Worm (Caenorhabditis elegans): Measurements from ENCODE around the gene skr-8.
"Not testable (repeated sequence)": the region's sequence is repeated elsewhere in the genome, so short reads cannot be mapped to it uniquely, and the experiment has no call there.

skr-8 gene

DNA sequence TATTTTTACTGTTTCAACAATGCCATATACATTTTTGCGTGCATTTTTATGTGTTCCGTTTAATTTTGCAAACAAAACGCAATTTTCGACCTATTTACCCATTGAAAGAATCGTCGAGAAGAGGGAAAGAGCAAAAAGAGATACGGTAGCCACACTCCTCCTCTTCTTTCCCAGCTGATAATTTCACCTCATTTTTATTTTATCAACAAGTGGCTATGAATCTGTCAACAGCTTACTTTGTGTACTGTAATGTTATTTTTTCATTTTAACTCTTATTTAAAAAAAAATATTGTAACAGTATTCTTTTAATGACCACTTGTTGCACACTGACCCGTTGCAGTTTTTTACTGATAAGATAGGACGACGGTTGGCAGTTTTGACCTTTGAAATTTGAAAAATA is 9.3 kb upstream of the skr-8 start:
- TF ChIP-seq dao-5 (tag; optimal IDR thresholded peaks at IDR 0.05) (no peak), W03F9.2 (tag; optimal IDR thresholded peaks at IDR 0.05) (no peak), him-1 (tag; optimal IDR thresholded peaks at IDR 0.05) (no peak)

DNA sequence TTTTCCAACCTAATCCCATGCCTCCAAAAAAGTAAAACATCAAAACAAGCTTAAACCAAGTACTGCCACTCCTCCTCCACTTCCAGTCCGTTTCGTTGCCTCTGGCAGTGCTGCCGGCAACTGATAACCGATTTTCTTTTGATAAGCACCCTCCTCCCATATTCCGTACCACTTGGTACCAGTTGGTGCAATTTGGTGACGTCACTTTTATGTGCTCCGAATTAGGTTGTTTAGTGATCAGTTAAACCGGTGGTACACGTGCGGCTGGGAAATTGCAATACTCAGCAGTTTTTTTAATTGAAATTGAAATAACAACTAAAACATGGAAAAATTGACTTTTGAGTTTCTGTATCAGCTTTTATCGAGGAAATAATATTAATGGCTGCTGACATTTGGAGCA is 8.5 kb upstream of the skr-8 start:
- no peak for TF ChIP-seq dao-5 (tag; optimal IDR thresholded peaks at IDR 0.05)
- TF ChIP-seq W03F9.2 (tag; optimal IDR thresholded peaks at IDR 0.05) = no peak
- no peak for TF ChIP-seq him-1 (tag; optimal IDR thresholded peaks at IDR 0.05)

DNA sequence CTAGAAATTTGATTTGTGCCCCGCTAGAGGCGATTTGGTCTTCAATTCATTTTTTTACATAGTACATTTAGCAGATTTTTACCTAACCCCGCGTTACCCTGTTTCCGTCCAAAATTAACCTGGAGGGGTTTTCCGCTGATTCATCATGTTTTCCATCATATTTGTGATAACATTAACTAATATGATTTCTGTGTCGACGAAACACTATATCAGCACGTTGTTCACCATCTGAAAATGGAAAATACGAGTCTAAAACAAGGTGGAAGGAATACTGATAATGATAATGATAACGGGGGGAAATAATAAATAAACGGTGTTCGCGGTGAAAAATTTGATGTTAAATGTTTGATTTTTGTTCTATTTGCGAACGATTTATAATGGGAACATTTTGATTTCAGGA is 6.1 kb upstream of the skr-8 start:
- TF ChIP-seq him-1 (tag; optimal IDR thresholded peaks at IDR 0.05) (no peak), W03F9.2 (tag; optimal IDR thresholded peaks at IDR 0.05) (no peak), dao-5 (tag; optimal IDR thresholded peaks at IDR 0.05) (no peak)

DNA sequence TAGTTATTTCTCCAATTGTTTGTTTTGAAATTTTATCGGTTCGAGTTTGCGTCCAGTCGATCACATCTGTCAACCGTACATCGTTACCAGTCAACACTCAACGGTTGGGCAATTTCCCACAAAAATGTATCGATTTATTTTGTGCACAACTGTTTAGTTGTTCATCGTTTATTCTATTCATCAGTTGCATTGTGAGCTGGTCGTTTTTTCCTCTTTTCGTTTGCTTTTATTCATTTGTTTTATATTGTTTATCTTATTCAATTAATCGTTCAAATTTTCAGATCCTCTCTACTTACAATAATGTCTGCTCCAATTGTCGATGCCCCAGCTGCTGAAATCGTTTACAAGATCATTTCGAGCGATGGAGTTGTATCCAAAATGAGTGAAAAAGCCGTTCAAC is 1.3 kb upstream of the skr-8 start, which contains the start of gene skr-12:
skr-12 (plus strand) TSS at position 301 of the 400 bp plus-strand sequence.
- no peak for TF ChIP-seq W03F9.2 (tag; optimal IDR thresholded peaks at IDR 0.05)
- TF ChIP-seq dao-5 (tag; optimal IDR thresholded peaks at IDR 0.05) = no peak
- no peak for TF ChIP-seq him-1 (tag; optimal IDR thresholded peaks at IDR 0.05)

DNA sequence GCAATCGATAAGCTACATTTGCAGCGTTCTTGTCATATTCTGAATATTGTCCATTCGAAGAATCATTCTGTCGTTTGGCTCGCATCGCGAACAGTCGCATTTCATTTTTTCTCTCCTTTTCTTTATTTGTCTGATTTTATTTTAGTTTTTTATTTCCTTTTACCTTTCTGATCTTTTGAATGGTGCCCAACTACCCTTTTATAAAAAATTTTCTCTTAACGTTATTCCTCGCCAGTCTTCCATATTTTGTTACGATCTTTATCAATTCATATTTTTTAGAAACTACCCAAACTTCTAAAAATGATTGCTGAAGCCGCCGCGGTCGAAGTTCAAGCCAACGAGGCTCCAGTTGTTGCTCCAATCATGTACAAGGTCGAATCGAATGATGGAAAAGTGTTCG is 2.4 kb downstream of the skr-8 start, which contains the start of gene skr-9:
skr-9 (plus strand) TSS at position 301 of the 400 bp plus-strand sequence.
- not testable (repeated sequence) for TF ChIP-seq him-1, W03F9.2, dao-5 (tag; optimal IDR thresholded peaks at IDR 0.05)

DNA sequence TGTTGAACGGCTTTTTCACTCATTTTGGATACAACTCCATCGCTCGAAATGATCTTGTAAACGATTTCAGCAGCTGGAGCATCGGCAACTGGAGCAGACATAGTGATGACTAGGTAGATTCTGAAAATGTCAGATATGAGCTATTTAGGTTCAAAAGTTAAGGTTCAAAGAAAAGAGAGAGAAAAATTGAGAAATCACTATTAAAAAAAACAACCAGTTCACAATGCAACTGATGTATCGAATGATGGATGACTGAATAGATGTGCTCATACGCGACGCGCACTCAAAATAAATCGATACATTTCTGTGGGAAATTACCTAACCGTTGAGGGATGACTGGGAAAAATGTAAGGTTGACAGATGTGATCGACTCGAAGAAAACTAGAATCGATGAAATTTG is 3.1 kb downstream of the skr-8 start, which contains the start of gene skr-13:
skr-13 (minus strand) TSS at position 101 of the 400 bp plus-strand sequence.
- no peak for TF ChIP-seq dao-5 (tag; optimal IDR thresholded peaks at IDR 0.05)
- no peak for TF ChIP-seq him-1 (tag; optimal IDR thresholded peaks at IDR 0.05)
- TF ChIP-seq W03F9.2 (tag; optimal IDR thresholded peaks at IDR 0.05) = no peak

DNA sequence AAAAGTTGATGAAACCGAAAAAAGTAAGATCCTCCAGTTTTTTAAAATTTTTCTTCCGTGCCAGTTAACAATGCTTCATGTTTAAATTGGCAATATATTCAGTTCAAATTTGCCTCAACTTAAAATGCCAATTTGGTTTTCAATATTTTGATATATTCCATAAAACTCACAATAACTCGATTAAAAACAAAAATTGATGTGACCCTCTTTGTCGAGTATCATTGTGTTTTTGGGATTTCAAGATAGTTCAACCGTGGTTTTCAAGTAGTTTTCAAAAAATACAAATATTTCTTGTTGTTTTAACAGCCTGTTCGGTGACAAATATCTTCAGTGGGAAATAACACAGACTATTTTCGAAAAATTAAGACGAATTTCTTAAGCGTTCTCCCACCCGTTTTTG is 12.6 kb downstream of the skr-8 start:
- TF ChIP-seq him-1 (tag; optimal IDR thresholded peaks at IDR 0.05) = no peak

DNA sequence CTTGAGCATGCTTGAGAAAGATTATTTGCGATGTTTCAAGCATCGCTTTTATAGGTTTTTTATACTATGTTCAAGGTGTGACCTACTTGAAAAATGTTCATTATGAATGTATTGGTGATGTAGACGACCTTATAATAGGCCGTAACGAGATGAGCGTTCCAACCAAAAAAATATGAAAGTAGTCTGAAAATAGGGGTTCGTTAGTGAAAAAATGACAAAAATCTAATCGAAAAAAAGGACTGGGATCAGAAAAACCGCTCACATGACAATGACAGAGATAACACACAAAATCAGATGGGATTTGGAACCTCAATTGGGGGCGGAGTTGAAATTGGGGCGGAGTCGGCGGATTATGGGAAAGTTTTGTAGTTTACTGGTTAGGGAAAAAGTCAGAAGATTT is 14.8 kb downstream of the skr-8 start, which contains the start of gene Y116A8C.40:
Y116A8C.40 (minus strand) TSS at position 101 of the 400 bp plus-strand sequence.
- TF ChIP-seq W03F9.2 (tag; optimal IDR thresholded peaks at IDR 0.05) = no peak
- no peak for TF ChIP-seq him-1 (tag; optimal IDR thresholded peaks at IDR 0.05)
- no peak for TF ChIP-seq dao-5 (tag; optimal IDR thresholded peaks at IDR 0.05)

DNA sequence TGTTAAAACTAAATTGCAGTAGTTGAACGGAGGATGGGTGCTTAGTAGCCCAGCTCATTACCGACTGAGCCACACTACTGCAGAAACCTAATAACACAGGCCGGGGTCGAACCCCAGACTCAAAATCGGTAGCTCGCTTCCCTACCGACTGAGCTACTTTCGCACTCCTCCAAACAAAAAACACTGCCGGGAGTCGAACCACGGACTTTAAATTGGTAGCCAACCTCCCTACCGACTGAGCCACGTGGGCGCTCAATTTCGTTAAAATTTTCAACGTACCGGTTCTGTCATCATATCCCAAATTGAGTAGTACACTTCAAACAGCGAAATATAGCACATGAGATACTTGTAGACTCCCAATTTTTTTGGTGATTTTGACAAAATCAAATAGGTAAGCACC is 15.2 kb downstream of the skr-8 start:
- no peak for TF ChIP-seq dao-5 (tag; optimal IDR thresholded peaks at IDR 0.05)
- no peak for TF ChIP-seq him-1 (tag; optimal IDR thresholded peaks at IDR 0.05)
- TF ChIP-seq W03F9.2 (tag; optimal IDR thresholded peaks at IDR 0.05) = no peak

DNA sequence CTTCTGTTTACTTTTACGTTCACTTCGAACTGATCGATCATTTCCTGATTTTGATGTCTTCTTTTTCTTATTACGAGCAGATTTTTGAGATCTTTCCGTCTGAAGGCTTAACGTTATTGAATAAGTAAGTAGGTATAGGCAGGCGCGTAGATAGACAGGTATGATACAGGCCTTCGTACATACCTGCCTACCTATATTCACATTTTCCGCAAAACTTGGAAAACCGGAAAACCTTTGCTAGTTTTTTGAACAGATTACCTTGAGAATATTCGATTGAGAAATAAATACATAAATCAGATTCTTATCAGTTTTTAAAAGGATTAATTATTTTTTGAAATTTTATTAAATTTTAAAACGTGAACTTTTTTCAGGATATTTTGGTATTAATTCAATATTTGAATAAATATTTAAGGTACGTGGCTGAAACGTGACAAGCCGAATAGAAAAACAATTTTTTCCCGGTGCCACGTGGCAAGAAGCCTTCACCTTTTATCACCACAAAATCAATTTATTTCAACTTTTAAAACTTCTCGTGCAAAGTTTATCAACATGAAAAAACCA is 34.5 kb downstream of the skr-8 start, which contains the start of the genes Y116A8C.37 and Y116A8C.38:
Y116A8C.37 (minus strand) TSS at position 101 of the 561 bp plus-strand sequence.
Y116A8C.38 (plus strand) TSS at position 511 of the 561 bp plus-strand sequence.
- TF ChIP-seq W03F9.2 (tag; optimal IDR thresholded peaks at IDR 0.05) (no peak), dao-5 (tag; optimal IDR thresholded peaks at IDR 0.05) (no peak), him-1 (tag; optimal IDR thresholded peaks at IDR 0.05) (no peak)

DNA sequence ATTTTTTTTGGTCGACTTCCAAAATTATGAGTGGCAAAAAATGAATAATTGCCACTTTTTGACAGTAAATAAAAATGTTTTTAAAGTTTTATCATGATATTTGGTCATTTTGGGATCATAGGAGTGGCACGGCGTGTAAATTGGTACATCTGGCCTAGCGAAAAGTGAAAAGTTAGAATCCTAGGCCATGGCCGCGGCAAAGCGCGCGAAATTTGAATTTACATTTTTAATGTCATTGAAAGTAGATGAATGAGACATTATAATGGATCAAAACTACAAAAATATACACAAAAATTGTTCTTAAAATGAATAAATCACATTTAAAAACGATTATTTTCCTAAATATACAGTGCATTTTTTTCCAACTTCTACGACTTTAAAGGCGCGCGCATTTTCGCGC is 39.1 kb downstream of the skr-8 start:
- TF ChIP-seq W03F9.2 (tag; optimal IDR thresholded peaks at IDR 0.05) (no peak), him-1 (tag; optimal IDR thresholded peaks at IDR 0.05) (no peak), dao-5 (tag; optimal IDR thresholded peaks at IDR 0.05) (no peak)

DNA sequence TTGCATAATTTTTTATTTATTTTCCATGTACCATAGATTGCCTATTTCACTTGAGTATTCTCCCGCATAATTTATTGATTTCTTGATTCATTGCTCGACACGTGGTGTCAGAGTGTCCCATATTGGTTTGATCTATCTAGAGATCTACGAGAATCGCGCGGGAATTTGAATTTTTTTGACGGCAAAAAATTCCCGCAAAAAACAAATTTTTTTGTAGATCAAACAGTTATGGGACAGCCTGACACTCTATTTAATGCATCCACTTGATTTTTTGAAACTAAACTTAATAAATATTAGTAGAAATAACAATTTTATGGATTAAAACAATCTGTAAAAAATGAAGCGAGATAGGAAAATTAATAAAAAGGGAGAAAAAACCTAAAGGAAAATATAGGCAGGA is 39.7 kb downstream of the skr-8 start:
- TF ChIP-seq dao-5 (tag; optimal IDR thresholded peaks at IDR 0.05) = no peak
- no peak for TF ChIP-seq him-1 (tag; optimal IDR thresholded peaks at IDR 0.05)
- no peak for TF ChIP-seq W03F9.2 (tag; optimal IDR thresholded peaks at IDR 0.05)

DNA sequence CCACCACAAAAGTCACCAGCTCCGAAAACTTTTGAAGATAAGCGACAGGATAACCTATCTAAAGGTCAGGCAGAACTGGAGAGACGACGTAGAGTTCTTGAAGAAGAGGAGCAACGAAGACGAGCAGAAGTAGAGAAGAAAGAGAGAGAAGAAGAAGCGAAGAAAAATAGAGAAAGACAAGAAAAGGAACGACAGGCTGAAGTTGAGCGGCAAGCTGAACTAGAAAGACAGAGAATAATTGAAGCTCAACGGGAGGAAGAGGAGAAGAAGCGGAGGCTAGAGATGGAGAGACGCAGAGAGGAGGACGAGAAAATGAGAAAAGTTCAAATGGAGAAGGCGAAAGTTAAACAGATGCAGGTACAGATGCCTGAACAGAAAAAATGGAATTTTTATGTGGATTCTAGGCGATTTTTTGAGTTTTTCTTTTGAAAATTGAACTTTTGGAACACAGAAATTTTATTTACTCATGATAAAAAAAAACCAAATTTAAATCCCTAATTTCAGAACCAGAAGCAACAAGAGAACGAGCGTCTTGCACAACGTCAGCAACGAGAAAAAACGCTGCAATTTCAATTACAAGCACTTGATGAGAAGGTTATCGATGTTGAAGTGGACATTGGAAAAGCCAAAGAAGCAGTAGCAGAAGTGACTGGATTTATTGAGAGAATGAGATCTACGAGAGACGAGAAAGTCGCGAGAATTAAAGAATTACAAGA is 44.4 kb downstream of the skr-8 start:
- TF ChIP-seq W03F9.2 (tag; optimal IDR thresholded peaks at IDR 0.05) (no peak), dao-5 (tag; optimal IDR thresholded peaks at IDR 0.05) (no peak), him-1 (tag; optimal IDR thresholded peaks at IDR 0.05) (no peak)

DNA sequence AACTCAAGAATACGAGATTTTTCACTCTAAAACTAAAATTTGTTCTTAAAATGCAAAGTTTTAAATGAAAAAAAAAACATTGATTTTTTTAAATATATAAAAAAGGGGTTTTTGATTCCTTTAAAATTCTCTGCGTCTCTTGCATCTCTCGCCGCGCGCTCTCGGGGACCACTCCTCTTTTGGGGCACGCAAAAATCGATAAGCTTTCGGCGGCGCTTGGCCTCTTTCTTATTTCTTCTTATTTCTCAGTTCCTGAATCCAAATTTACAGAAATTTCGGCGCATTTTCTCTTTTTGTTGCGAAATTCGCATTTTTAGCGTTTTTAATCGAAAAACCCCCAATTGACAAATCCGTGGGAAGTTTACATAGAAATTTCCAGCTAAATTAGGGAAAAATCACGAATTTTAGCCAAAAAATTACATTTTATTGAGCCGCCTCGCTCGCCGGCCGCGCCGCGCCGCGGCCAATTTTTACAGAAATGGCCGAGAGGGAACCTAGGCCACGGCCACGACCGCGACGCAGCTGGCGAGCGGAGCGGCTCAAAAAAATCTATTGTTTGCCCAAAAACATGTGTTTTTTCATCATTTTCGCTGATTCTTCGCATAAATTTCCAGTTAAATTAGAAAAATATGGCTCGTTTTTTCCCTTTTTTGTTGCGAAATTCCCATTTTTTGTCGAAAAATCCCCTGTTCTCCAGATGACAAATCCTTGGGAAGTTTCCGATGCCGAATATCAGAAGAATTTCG is 46.5 kb downstream of the skr-8 start, which contains the start of gene itsn-1:
itsn-1 (plus strand) TSS at position 696 of the 746 bp plus-strand sequence.
- TF ChIP-seq him-1 (tag; optimal IDR thresholded peaks at IDR 0.05) (no peak), dao-5 (tag; optimal IDR thresholded peaks at IDR 0.05) (no peak), W03F9.2 (tag; optimal IDR thresholded peaks at IDR 0.05) (no peak)
